Worm (Caenorhabditis elegans) whole organism, L4/young adult: ENCODE measurements around the gene dod-17.

ENCODE experiments used
- W03F9.2 ChIP-seq: fragments of 150-350 bp; optimal IDR thresholded peaks from 2 replicates; lab custom pipeline; 2014; ENCODE audit warnings: missing biosample characterization, missing genetic modification characterization
- dao-5 ChIP-seq: sonication (generic microtip); optimal IDR thresholded peaks from 2 replicates; lab custom pipeline; 2016; ENCODE audit warnings: missing genotype, missing genetic modification characterization, moderate library complexity, missing compliant biosample characterization
- him-1 ChIP-seq: sonication (generic microtip); optimal IDR thresholded peaks from 2 replicates; lab custom pipeline; 2016; ENCODE audit warnings: missing genotype, missing genetic modification reagents, missing genetic modification characterization, missing compliant biosample characterization

DNA sequence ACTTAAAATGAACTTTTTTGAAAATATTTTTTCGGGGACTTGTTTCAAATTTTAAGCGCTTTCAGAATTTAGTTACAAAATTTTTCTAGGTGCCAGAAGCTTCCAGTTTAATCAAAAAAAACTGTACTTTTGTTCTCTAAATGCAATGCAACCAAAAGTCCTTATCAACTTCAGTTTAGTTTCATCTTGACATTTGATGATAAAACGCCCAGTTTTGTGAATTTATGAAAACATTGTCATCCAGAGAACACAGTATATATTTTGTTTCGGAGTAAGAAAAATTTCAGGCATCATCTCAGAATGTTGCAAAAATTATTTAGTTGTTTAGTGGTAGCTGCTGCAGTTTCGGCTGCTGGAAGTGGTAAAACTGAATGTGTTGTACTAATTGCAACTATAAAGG is 18.4 kb upstream of the dod-17 start, which contains the start of gene F55G11.6:
- TF ChIP-seq him-1 (tag; lab: Kevin White, UChicago) = no peak
- no peak for TF ChIP-seq W03F9.2 (tag; lab: Kevin White, UChicago)
- no peak for TF ChIP-seq dao-5 (tag; lab: Kevin White, UChicago)
